Worm (Caenorhabditis elegans) whole organism, late embryonic: Measurements from ENCODE around the gene dex-1.
A peak's percentile ranks its signal among the peaks of the same experiment; 100 is the strongest.

Source experiments
- C38D4.7 ChIP-seq: fragments of 200-800 bp; sonication (Bioruptor generic); optimal IDR thresholded peaks from 2 replicates; lab custom pipeline; 2018; ENCODE audit warnings: mild to moderate bottlenecking, missing genetic modification characterization, moderate library complexity, missing compliant biosample characterization
- Y22D7AL.16 ChIP-seq: sonication (generic microtip); optimal IDR thresholded peaks from 2 replicates; lab custom pipeline; 2016; ENCODE audit warnings: missing genetic modification characterization, missing compliant biosample characterization
- ceh-19 ChIP-seq: fragments of 200-800 bp; sonication (Bioruptor generic); optimal IDR thresholded peaks from 2 replicates; lab custom pipeline; 2018; ENCODE audit warnings: mild to moderate bottlenecking, missing genetic modification characterization, missing compliant biosample characterization
- ceh-22 ChIP-seq: sonication (generic microtip); optimal IDR thresholded peaks from 2 replicates; lab custom pipeline; 2017; ENCODE audit warnings: missing biosample characterization, missing genetic modification characterization
- ceh-30 ChIP-seq: fragments of 150-350 bp; optimal IDR thresholded peaks from 2 replicates; lab custom pipeline; 2014; ENCODE audit warnings: missing biosample characterization, missing genetic modification characterization
- ceh-34 ChIP-seq: sonication (generic microtip); optimal IDR thresholded peaks from 2 replicates; lab custom pipeline; 2016; ENCODE audit warnings: mild to moderate bottlenecking, missing genetic modification characterization, missing compliant biosample characterization
- ceh-45 ChIP-seq: fragments of 200-800 bp; sonication (Bioruptor generic); IDR thresholded peaks from 2 replicates; pipeline ENCODE4 v1.3.6; 2022; ENCODE audit warnings: missing genetic modification reagents, missing genetic modification characterization, missing compliant biosample characterization
- dmd-4 ChIP-seq: sonication (generic microtip); optimal IDR thresholded peaks from 2 replicates; lab custom pipeline; 2016; ENCODE audit warnings: borderline replicate concordance, missing genetic modification characterization, missing compliant biosample characterization
- elt-2 ChIP-seq: sonication (generic microtip); optimal IDR thresholded peaks from 2 replicates; lab custom pipeline; 2016; ENCODE audit warnings: missing genetic modification reagents, missing genetic modification characterization, missing compliant biosample characterization
- elt-4 ChIP-seq: sonication (generic microtip); optimal IDR thresholded peaks from 2 replicates; lab custom pipeline; 2016; ENCODE audit warnings: missing genetic modification characterization, missing compliant biosample characterization
- ets-4 ChIP-seq: sonication (generic microtip); optimal IDR thresholded peaks from 2 replicates; lab custom pipeline; 2016; ENCODE audit warnings: missing genetic modification characterization, missing compliant biosample characterization
- fax-1 ChIP-seq: sonication (generic microtip); optimal IDR thresholded peaks from 2 replicates; lab custom pipeline; 2016; ENCODE audit warnings: missing genotype, missing genetic modification characterization, missing compliant biosample characterization
- fkh-10 ChIP-seq: fragments of 150-350 bp; optimal IDR thresholded peaks from 2 replicates; lab custom pipeline; 2014; ENCODE audit warnings: missing biosample characterization, missing genetic modification reagents, missing genetic modification characterization
- fkh-6 ChIP-seq: sonication (generic microtip); optimal IDR thresholded peaks from 2 replicates; lab custom pipeline; 2016; ENCODE audit warnings: missing genetic modification characterization, missing compliant biosample characterization
- hlh-13 ChIP-seq: fragments of 200-800 bp; sonication (Bioruptor generic); optimal IDR thresholded peaks from 2 replicates; lab custom pipeline; 2018; ENCODE audit warnings: mild to moderate bottlenecking, missing genetic modification characterization, missing compliant biosample characterization
- hlh-15 ChIP-seq: sonication (generic microtip); optimal IDR thresholded peaks from 2 replicates; lab custom pipeline; 2016; ENCODE audit warnings: missing genetic modification characterization, missing compliant biosample characterization
- hlh-30 ChIP-seq: sonication (generic microtip); optimal IDR thresholded peaks from 2 replicates; lab custom pipeline; 2017; ENCODE audit warnings: antibody characterized with exemption, missing genetic modification characterization, missing compliant biosample characterization; ENCODE audit not compliant: insufficient read depth
- hlh-6 ChIP-seq: sonication (generic microtip); optimal IDR thresholded peaks from 2 replicates; lab custom pipeline; 2016; ENCODE audit warnings: missing genotype, missing genetic modification characterization, missing compliant biosample characterization
- hlh-8 ChIP-seq: sonication (generic microtip); optimal IDR thresholded peaks from 2 replicates; lab custom pipeline; 2016; ENCODE audit warnings: missing genotype, missing genetic modification characterization, missing compliant biosample characterization
- lin-11 ChIP-seq: fragments of 200-800 bp; sonication (Bioruptor generic); optimal IDR thresholded peaks from 2 replicates; lab custom pipeline; 2018; ENCODE audit warnings: mild to moderate bottlenecking, missing genetic modification characterization, missing compliant biosample characterization
- mec-3 ChIP-seq: sonication (generic microtip); optimal IDR thresholded peaks from 2 replicates; lab custom pipeline; 2016; ENCODE audit warnings: borderline replicate concordance, missing genetic modification characterization, missing compliant biosample characterization
- nfya-1 ChIP-seq: sonication (generic microtip); optimal IDR thresholded peaks from 2 replicates; lab custom pipeline; 2017; ENCODE audit warnings: missing genetic modification characterization, mild to moderate bottlenecking, missing compliant biosample characterization, antibody characterized with exemption, moderate library complexity
- nhr-232 ChIP-seq: sonication (generic microtip); optimal IDR thresholded peaks from 2 replicates; lab custom pipeline; 2016; ENCODE audit warnings: missing genetic modification characterization, missing compliant biosample characterization
- odd-2 ChIP-seq: sonication (generic microtip); optimal IDR thresholded peaks from 2 replicates; lab custom pipeline; 2017; ENCODE audit warnings: antibody characterized with exemption, mild to moderate bottlenecking, missing genetic modification characterization, missing compliant biosample characterization
- pax-1 ChIP-seq: fragments of 150-350 bp; optimal IDR thresholded peaks from 2 replicates; lab custom pipeline; 2014; ENCODE audit warnings: missing biosample characterization, missing genetic modification characterization
- pros-1 ChIP-seq: fragments of 150-350 bp; optimal IDR thresholded peaks from 2 replicates; lab custom pipeline; 2014; ENCODE audit warnings: missing biosample characterization, missing genetic modification reagents, missing genetic modification characterization
- sox-2 ChIP-seq: fragments of 200-800 bp; sonication (Bioruptor generic); IDR thresholded peaks from 2 replicates; pipeline ENCODE4 v1.3.6; 2022; ENCODE audit warnings: missing genetic modification reagents, missing genetic modification characterization, missing compliant biosample characterization
- syd-9 ChIP-seq: sonication (generic microtip); optimal IDR thresholded peaks from 2 replicates; lab custom pipeline; 2016; ENCODE audit warnings: mild to moderate bottlenecking, missing genetic modification characterization, moderate library complexity, missing compliant biosample characterization
- unc-3 ChIP-seq, 2 experiments: fragments of 200-800 bp in 1 of 2; sonication (Bioruptor generic) in 1 of 2; sonication (generic microtip) in 1 of 2; conservative IDR thresholded peaks in 1 of 2; optimal IDR thresholded peaks in 1 of 2; 2 replicates each; pipeline versions ENCODE4 v1.3.6 to Lab custom; 2016 to 2022; ENCODE audit warnings: missing compliant biosample characterization in 2 of 2, missing genetic modification characterization in 2 of 2, missing genetic modification reagents in 1 of 2
- unc-42 ChIP-seq: sonication (generic microtip); optimal IDR thresholded peaks from 2 replicates; lab custom pipeline; 2016; ENCODE audit warnings: missing genotype, missing genetic modification characterization, missing compliant biosample characterization
- unc-55 ChIP-seq: sonication (generic microtip); optimal IDR thresholded peaks from 2 replicates; lab custom pipeline; 2017; ENCODE audit warnings: missing biosample characterization, missing genetic modification reagents, missing genetic modification characterization
- zip-5 ChIP-seq: sonication (generic microtip); optimal IDR thresholded peaks from 2 replicates; lab custom pipeline; 2016; ENCODE audit warnings: missing genetic modification characterization, missing compliant biosample characterization

dex-1 gene

DNA sequence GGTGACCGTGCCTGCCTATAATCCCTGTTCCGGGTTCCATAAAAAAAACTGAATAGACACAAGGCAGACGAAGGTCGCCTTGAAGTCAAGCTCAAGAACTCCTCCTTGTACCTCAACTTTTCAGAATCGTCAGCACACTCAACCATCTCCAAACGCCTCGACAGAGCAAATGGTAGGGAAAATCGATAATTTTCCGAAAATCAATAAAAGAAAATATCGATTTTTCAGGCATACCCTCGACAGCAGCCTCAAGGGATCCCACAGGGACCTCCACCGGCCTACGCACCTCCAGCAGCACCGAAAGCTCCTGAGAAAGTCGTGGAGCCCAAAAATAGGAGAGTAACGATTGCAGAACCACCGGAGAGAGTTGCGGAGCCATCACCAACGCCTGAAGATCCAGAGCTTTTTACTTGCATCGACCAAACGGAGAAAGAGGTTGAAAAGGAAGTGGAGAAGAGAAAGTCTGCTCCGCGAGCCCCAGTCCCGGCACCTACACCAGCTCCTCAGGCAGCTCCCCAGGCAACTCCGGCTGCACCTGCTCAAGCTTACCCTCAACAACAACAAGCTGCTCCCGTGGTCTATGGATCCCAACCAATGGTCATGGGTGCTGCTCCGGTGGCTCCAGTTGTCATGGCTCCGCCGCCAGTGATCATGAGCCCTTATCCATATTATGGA lies 46.3 kb upstream of the dex-1 start:
- no peak for TF ChIP-seq fax-1
- no peak for TF ChIP-seq elt-2 (tag; lab: Kevin White, UChicago)

ce11 chrIII:5483738-5484315 lies 42.1 kb upstream of the dex-1 start, which contains the start of the genes R02F2.7 and R02F2.4:
R02F2.7 (minus strand) TSS chrIII:5483773.
R02F2.4 (plus strand) TSS chrIII:5484289.
- TF ChIP-seq elt-4 (tag; lab: Kevin White, UChicago) (no peak), hlh-30 (tag; lab: Kevin White, UChicago) (no peak), ceh-19 (GFP tag; lab: Kevin White, UChicago) (no peak), syd-9 (no peak), ceh-45 (no peak), fkh-6 (tag; lab: Kevin White, UChicago) (no peak), hlh-8 (tag; lab: Kevin White, UChicago) (no peak), ceh-22 (tag; lab: Kevin White, UChicago) (no peak)

DNA sequence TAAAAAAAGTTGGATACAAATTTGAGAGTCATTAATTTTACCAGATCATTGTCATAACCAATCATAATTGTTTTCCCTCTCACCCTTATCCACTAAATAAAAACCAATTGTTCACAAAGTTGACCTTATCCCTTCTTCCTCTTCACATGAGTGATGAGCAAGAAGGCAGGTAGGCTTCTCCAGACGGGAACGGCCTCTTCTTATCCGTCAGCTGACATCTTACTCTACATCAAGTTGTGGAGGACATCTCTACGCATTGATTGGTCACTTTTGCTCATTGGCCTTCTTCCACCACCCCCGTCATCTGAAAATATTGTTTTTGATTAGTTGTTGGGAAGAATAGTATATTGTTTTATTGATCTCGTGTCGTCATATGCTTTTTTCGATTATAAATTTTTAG lies 39.6 kb upstream of the dex-1 start:
- no peak for TF ChIP-seq dmd-4
- peak; percentile 30 for TF ChIP-seq unc-55 (GFP tag; lab: Kevin White, UChicago)

ce11 chrIII:5487087-5487603 lies 38.8 kb upstream of the dex-1 start, which contains the start of gene osg-1:
osg-1 (plus strand) TSS chrIII:5487553.
- no peak for TF ChIP-seq nhr-232 (tag; lab: Kevin White, UChicago)
- no peak for TF ChIP-seq zip-5
- no peak for TF ChIP-seq Y22D7AL.16
- no peak for TF ChIP-seq sox-2 (GFP tag; lab: Robert Waterston, UW)
- no peak for TF ChIP-seq hlh-6 (tag; lab: Kevin White, UChicago)
- no peak for TF ChIP-seq pros-1 (tag; lab: Kevin White, UChicago)
- TF ChIP-seq hlh-13 (GFP tag; lab: Kevin White, UChicago), result no peak
- no peak for TF ChIP-seq unc-3 (GFP tag; conservative IDR thresholded peaks at IDR 0.05; lab: Robert Waterston, UW)
- no peak for TF ChIP-seq unc-3 (tag; optimal IDR thresholded peaks at IDR 0.05; lab: Kevin White, UChicago)
- TF ChIP-seq pax-1 (tag; lab: Kevin White, UChicago), result no peak
- no peak for TF ChIP-seq ceh-30
- TF ChIP-seq ceh-22 (tag; lab: Kevin White, UChicago), result no peak
- no peak for TF ChIP-seq fkh-10 (GFP tag; lab: Kevin White, UChicago)
- TF ChIP-seq odd-2, result no peak
- TF ChIP-seq ceh-34 (tag; lab: Kevin White, UChicago), result no peak
- TF ChIP-seq mec-3 (tag; lab: Kevin White, UChicago), result no peak
- TF ChIP-seq unc-42 (tag; lab: Kevin White, UChicago), result no peak
- no peak for TF ChIP-seq hlh-15 (tag; lab: Kevin White, UChicago)
- no peak for TF ChIP-seq lin-11

- no peak for TF ChIP-seq zip-5
- TF ChIP-seq, all 69 proteins: peak for 0
Measured at ce11 chrIII:5495168-5495567, 30.7 kb upstream of the dex-1 start, which contains the start of gene R02F2.8. R02F2.8 (minus strand) TSS chrIII:5495268.

DNA sequence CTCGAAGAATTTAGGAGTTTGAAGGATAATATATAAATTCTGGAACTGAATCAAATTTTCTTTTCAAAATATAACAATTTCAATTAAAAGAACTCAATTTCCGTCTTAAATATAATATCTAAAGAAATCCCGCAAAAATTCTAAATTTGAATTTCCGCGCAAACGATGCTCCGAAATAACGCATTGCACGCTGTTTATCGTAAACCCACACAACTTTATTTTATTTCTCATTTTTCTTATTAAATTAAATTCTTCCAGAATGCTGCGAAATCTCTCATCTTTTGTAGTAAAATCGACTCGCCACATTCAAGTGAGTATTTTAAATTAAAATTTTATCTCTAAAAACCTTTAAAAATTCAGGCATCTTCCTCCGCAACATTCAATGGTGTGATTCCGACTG lies 26.9 kb upstream of the dex-1 start, which contains the start of gene R02F2.9:
Gene R02F2.9 (plus strand): TSS at position 218 of the 400 bp plus-strand sequence.
- TF ChIP-seq ets-4 (tag; lab: Kevin White, UChicago), result peak; percentile 55
- peak; percentile 37 for TF ChIP-seq unc-42 (tag; lab: Kevin White, UChicago)
- TF ChIP-seq C38D4.7, result no peak
- TF ChIP-seq nfya-1 (tag; lab: Kevin White, UChicago), result peak; percentile 41
